Fruit fly (Drosophila melanogaster): ENCODE data around the gene Csl4.

DNA sequence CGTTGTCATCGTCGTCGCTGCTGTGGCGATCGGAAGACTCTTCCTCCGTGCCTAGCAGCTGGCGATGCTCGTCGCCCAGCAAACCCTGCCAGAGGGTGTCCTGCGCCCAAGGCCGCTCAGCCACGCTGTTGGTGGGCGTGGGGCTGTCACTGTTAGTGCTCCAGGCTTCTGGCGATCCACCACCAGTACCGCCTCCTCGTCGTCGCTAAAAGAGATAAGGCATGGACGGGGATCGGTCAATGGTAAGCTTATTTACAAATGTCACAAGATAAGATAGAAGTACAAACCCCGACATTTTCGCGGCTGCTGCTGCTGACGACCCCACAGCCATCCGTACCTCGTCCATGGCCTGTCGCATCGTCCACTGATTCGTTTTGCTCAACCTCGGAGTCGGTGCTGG, 18.0 kb downstream of the Csl4 start:
- TF ChIP-seq CG15011 (GFP tag; optimal IDR thresholded peaks at IDR 0.05) (no peak), Trl (optimal IDR thresholded peaks at IDR 0.05) (no peak), Trl (GFP tag; optimal IDR thresholded peaks at IDR 0.05) (no peak), psq (GFP tag; optimal IDR thresholded peaks at IDR 0.05) (no peak), PHDP (tag; optimal IDR thresholded peaks at IDR 0.05) (no peak), CG10366 (GFP tag; IDR thresholded peaks at IDR 0.05) (no peak), Abd-B (GFP tag; optimal IDR thresholded peaks at IDR 0.05) (no peak), CG15073 (GFP tag; optimal IDR thresholded peaks at IDR 0.05) (no peak), scrt (GFP tag; optimal IDR thresholded peaks at IDR 0.05) (no peak), trh (GFP tag; optimal IDR thresholded peaks at IDR 0.05) (no peak), E2f1 (GFP tag; IDR thresholded peaks at IDR 0.05) (no peak)

Measured in whole organism, embryonic.